Worm (Caenorhabditis elegans) whole organism, late embryonic: ENCODE results near the gene chil-4.

Source experiments
- K09A11.1 ChIP-seq: sonication (generic microtip); optimal IDR thresholded peaks from 2 replicates; lab custom pipeline; 2017; ENCODE audit warnings: antibody characterized with exemption, mild to moderate bottlenecking, missing genetic modification characterization, missing compliant biosample characterization; ENCODE audit not compliant: insufficient read depth
- ama-1 ChIP-seq: fragments of 150-350 bp; optimal IDR thresholded peaks from 2 replicates; lab custom pipeline; 2014
- ceh-18 ChIP-seq: sonication (generic microtip); optimal IDR thresholded peaks from 2 replicates; lab custom pipeline; 2016; ENCODE audit warnings: missing genetic modification characterization, missing compliant biosample characterization
- ceh-9 ChIP-seq: sonication (generic microtip); optimal IDR thresholded peaks from 2 replicates; lab custom pipeline; 2016; ENCODE audit warnings: mild to moderate bottlenecking, missing genetic modification characterization, inconsistent platforms, missing compliant biosample characterization
- dmd-4 ChIP-seq: sonication (generic microtip); optimal IDR thresholded peaks from 2 replicates; lab custom pipeline; 2016; ENCODE audit warnings: borderline replicate concordance, missing genetic modification characterization, missing compliant biosample characterization
- dve-1 ChIP-seq: sonication (generic microtip); optimal IDR thresholded peaks from 2 replicates; lab custom pipeline; 2017; ENCODE audit warnings: antibody characterized with exemption, mild to moderate bottlenecking, missing genetic modification characterization, missing compliant biosample characterization
- elt-2 ChIP-seq: sonication (generic microtip); optimal IDR thresholded peaks from 2 replicates; lab custom pipeline; 2016; ENCODE audit warnings: missing genetic modification reagents, missing genetic modification characterization, missing compliant biosample characterization
- elt-4 ChIP-seq: sonication (generic microtip); optimal IDR thresholded peaks from 2 replicates; lab custom pipeline; 2016; ENCODE audit warnings: missing genetic modification characterization, missing compliant biosample characterization
- fax-1 ChIP-seq: sonication (generic microtip); optimal IDR thresholded peaks from 2 replicates; lab custom pipeline; 2016; ENCODE audit warnings: missing genotype, missing genetic modification characterization, missing compliant biosample characterization
- nhr-11 ChIP-seq: fragments of 150-350 bp; optimal IDR thresholded peaks from 2 replicates; lab custom pipeline; 2014; ENCODE audit warnings: missing biosample characterization, missing genetic modification characterization
- tbx-2 ChIP-seq: sonication (generic microtip); optimal IDR thresholded peaks from 2 replicates; lab custom pipeline; 2016; ENCODE audit warnings: missing genetic modification characterization, missing compliant biosample characterization

- no peak for TF ChIP-seq tbx-2 (tag; lab: Kevin White, UChicago)
- TF ChIP-seq elt-4 (tag; lab: Kevin White, UChicago), result no peak
- TF ChIP-seq K09A11.1, result no peak
- no peak for TF ChIP-seq fax-1 (tag; lab: Kevin White, UChicago)
- no peak for TF ChIP-seq nhr-11 (tag; lab: Kevin White, UChicago)
- no peak for TF ChIP-seq dmd-4 (tag; lab: Kevin White, UChicago)
- TF ChIP-seq dve-1 (tag; lab: Kevin White, UChicago), result no peak
- no peak for TF ChIP-seq ama-1
- TF ChIP-seq elt-2 (tag; lab: Kevin White, UChicago), result no peak
- no peak for TF ChIP-seq ceh-18
- no peak for TF ChIP-seq ceh-9
Measured at ce11 chrII:9834921-9835320, 20.6 kb downstream of the chil-4 start, which contains the start of gene arrd-5.
